Worm (Caenorhabditis elegans) whole organism, L2 larva: ENCODE data around the gene glb-14.

ENCODE experiments used
- F13H6.1 ChIP-seq: sonication (generic microtip); optimal IDR thresholded peaks from 2 replicates; lab custom pipeline; 2016; ENCODE audit warnings: missing genetic modification characterization, missing compliant biosample characterization
- ama-1 ChIP-seq: fragments of 150-350 bp; optimal IDR thresholded peaks from 2 replicates; lab custom pipeline; 2018; ENCODE audit warnings: inconsistent platforms
- blmp-1 ChIP-seq: sonication (generic microtip); optimal IDR thresholded peaks from 2 replicates; lab custom pipeline; 2017; ENCODE audit warnings: missing genetic modification characterization, mild to moderate bottlenecking, missing compliant biosample characterization, antibody characterized with exemption, moderate library complexity; ENCODE audit not compliant: insufficient read depth
- ceh-82 ChIP-seq: fragments of 150-350 bp; optimal IDR thresholded peaks from 2 replicates; lab custom pipeline; 2014; ENCODE audit warnings: missing biosample characterization, missing genetic modification characterization
- egl-27 ChIP-seq: sonication (generic microtip); optimal IDR thresholded peaks from 3 replicates; lab custom pipeline; 2017; ENCODE audit warnings: missing biosample characterization, missing genetic modification reagents, missing genetic modification characterization
- elt-1 ChIP-seq: fragments of 150-350 bp; optimal IDR thresholded peaks from 2 replicates; lab custom pipeline; 2014; ENCODE audit warnings: missing biosample characterization, missing genetic modification characterization
- lin-13 ChIP-seq: fragments of 150-350 bp; optimal IDR thresholded peaks from 2 replicates; lab custom pipeline; 2014; ENCODE audit warnings: missing biosample characterization, missing genetic modification reagents, missing genetic modification characterization
- nhr-21 ChIP-seq: fragments of 150-350 bp; optimal IDR thresholded peaks from 2 replicates; lab custom pipeline; 2014; ENCODE audit warnings: missing biosample characterization, missing genetic modification characterization
- nhr-77 ChIP-seq: fragments of 150-350 bp; optimal IDR thresholded peaks from 2 replicates; lab custom pipeline; 2014; ENCODE audit warnings: missing biosample characterization, missing genetic modification characterization
- skn-1 ChIP-seq: sonication (generic microtip); optimal IDR thresholded peaks from 2 replicates; lab custom pipeline; 2017; ENCODE audit warnings: missing biosample characterization, missing genetic modification characterization
- sma-9 ChIP-seq, 2 experiments: fragments of 150-350 bp in 1 of 2; sonication (generic microtip) in 1 of 2; optimal IDR thresholded peaks; 2 replicates each; lab custom pipeline; 2014 to 2016; ENCODE audit warnings: missing genetic modification characterization in 2 of 2, mild to moderate bottlenecking in 1 of 2, missing biosample characterization in 1 of 2, missing compliant biosample characterization in 1 of 2, missing genetic modification reagents in 1 of 2, moderate library complexity in 1 of 2
- unc-39 ChIP-seq: fragments of 150-350 bp; optimal IDR thresholded peaks from 2 replicates; lab custom pipeline; 2014; ENCODE audit warnings: missing biosample characterization, missing genetic modification characterization
- unc-55 ChIP-seq: fragments of 150-350 bp; sonication (generic microtip); optimal IDR thresholded peaks from 3 replicates; lab custom pipeline; 2014; ENCODE audit warnings: missing biosample characterization, missing genetic modification reagents, missing genetic modification characterization
- zag-1 ChIP-seq: fragments of 150-350 bp; optimal IDR thresholded peaks from 2 replicates; lab custom pipeline; 2014; ENCODE audit warnings: missing biosample characterization, missing genetic modification characterization

- TF ChIP-seq nhr-21 (tag; lab: Kevin White, UChicago) = no peak
- TF ChIP-seq unc-39 (tag; lab: Kevin White, UChicago) = no peak
- no peak for TF ChIP-seq F13H6.1 (tag; lab: Kevin White, UChicago)
- TF ChIP-seq ceh-82 (tag; lab: Kevin White, UChicago) = no peak
- no peak for TF ChIP-seq lin-13 (GFP tag; lab: Kevin White, UChicago)
- no peak for TF ChIP-seq skn-1 (tag; lab: Kevin White, UChicago)
- TF ChIP-seq ama-1 (lab: Kevin White, UChicago) = no peak
- TF ChIP-seq sma-9 (GFP tag; optimal IDR thresholded peaks at IDR 0.05; lab: Kevin White, UChicago) = no peak
- TF ChIP-seq sma-9 (tag; optimal IDR thresholded peaks at IDR 0.05; lab: Kevin White, UChicago) = no peak
- no peak for TF ChIP-seq egl-27 (tag; lab: Kevin White, UChicago)
- TF ChIP-seq blmp-1 (tag; lab: Kevin White, UChicago) = no peak
- TF ChIP-seq nhr-77 (tag; lab: Kevin White, UChicago) = no peak
- TF ChIP-seq zag-1 = no peak
- TF ChIP-seq elt-1 (tag; lab: Kevin White, UChicago) = no peak
- TF ChIP-seq unc-55 (GFP tag; lab: Kevin White, UChicago) = no peak
Measured at ce11 chrV:15493680-15494079, 51.1 kb downstream of the glb-14 start, which contains the start of gene srh-218.
